Worm (Caenorhabditis elegans) whole organism, L4/young adult: ENCODE measurements around the gene gip-1.

Source experiments
- W03F9.2 ChIP-seq: fragments of 150-350 bp; optimal IDR thresholded peaks from 2 replicates; lab custom pipeline; 2014; ENCODE audit warnings: missing biosample characterization, missing genetic modification characterization
- dao-5 ChIP-seq: sonication (generic microtip); optimal IDR thresholded peaks from 2 replicates; lab custom pipeline; 2016; ENCODE audit warnings: missing genotype, missing genetic modification characterization, moderate library complexity, missing compliant biosample characterization
- him-1 ChIP-seq: sonication (generic microtip); optimal IDR thresholded peaks from 2 replicates; lab custom pipeline; 2016; ENCODE audit warnings: missing genotype, missing genetic modification reagents, missing genetic modification characterization, missing compliant biosample characterization

Gene gip-1

ce11 chrIII:2347291-2347690, at the start of gene gip-1:
Gene gip-1 (plus strand): TSS chrIII:2347591.
- TF ChIP-seq him-1 (tag; lab: Kevin White, UChicago) = no peak
- TF ChIP-seq W03F9.2 (tag; lab: Kevin White, UChicago) = no peak
- TF ChIP-seq dao-5 (tag; lab: Kevin White, UChicago) = no peak

- TF ChIP-seq dao-5 (tag; lab: Kevin White, UChicago) = no peak
- TF ChIP-seq him-1 (tag; lab: Kevin White, UChicago) = no peak
- TF ChIP-seq W03F9.2 (tag; lab: Kevin White, UChicago) = no peak
Measured at ce11 chrIII:2304149-2304548, 43.2 kb upstream of the gip-1 start.

- no peak for TF ChIP-seq him-1 (tag; lab: Kevin White, UChicago)
- TF ChIP-seq dao-5 (tag; lab: Kevin White, UChicago) = no peak
- TF ChIP-seq W03F9.2 (tag; lab: Kevin White, UChicago) = no peak
Measured at ce11 chrIII:2304867-2305266, 42.5 kb upstream of the gip-1 start, which contains the start of gene Y54F10BM.9. Gene Y54F10BM.9 (minus strand): TSS chrIII:2304927.

- TF ChIP-seq dao-5 (tag; lab: Kevin White, UChicago) (no peak), W03F9.2 (tag; lab: Kevin White, UChicago) (no peak), him-1 (tag; lab: Kevin White, UChicago) (no peak)
Measured at ce11 chrIII:2308026-2308425, 39.4 kb upstream of the gip-1 start, which contains the start of the genes fbxa-1 and Y54F10BM.20. Gene fbxa-1 (minus strand): TSS chrIII:2308126. Gene Y54F10BM.20 (plus strand): TSS chrIII:2308256.

- TF ChIP-seq W03F9.2 (tag; lab: Kevin White, UChicago) (no peak), dao-5 (tag; lab: Kevin White, UChicago) (no peak), him-1 (tag; lab: Kevin White, UChicago) (no peak)
Measured at ce11 chrIII:2310996-2311395, 36.4 kb upstream of the gip-1 start.

- TF ChIP-seq W03F9.2 (tag; lab: Kevin White, UChicago) (no peak), him-1 (tag; lab: Kevin White, UChicago) (no peak), dao-5 (tag; lab: Kevin White, UChicago) (no peak)
Measured at ce11 chrIII:2313985-2314494, 33.4 kb upstream of the gip-1 start, which contains the start of the genes fbxa-66 and iffb-1. Gene fbxa-66 (minus strand): TSS chrIII:2314035. Gene iffb-1 (plus strand): TSS chrIII:2314436.

- TF ChIP-seq W03F9.2 (tag; lab: Kevin White, UChicago) = no peak
- TF ChIP-seq dao-5 (tag; lab: Kevin White, UChicago) = no peak
- TF ChIP-seq him-1 (tag; lab: Kevin White, UChicago) = no peak
Measured at ce11 chrIII:2314678-2315077, 32.7 kb upstream of the gip-1 start.

- TF ChIP-seq W03F9.2 (tag; lab: Kevin White, UChicago) (no peak), dao-5 (tag; lab: Kevin White, UChicago) (no peak), him-1 (tag; lab: Kevin White, UChicago) (no peak)
Measured at ce11 chrIII:2316439-2316838, 31.0 kb upstream of the gip-1 start.

ce11 chrIII:2324703-2325102, 22.7 kb upstream of the gip-1 start:
- no peak for TF ChIP-seq W03F9.2 (tag; lab: Kevin White, UChicago)
- no peak for TF ChIP-seq dao-5 (tag; lab: Kevin White, UChicago)

- no peak for TF ChIP-seq W03F9.2 (tag; lab: Kevin White, UChicago)
- no peak for TF ChIP-seq dao-5 (tag; lab: Kevin White, UChicago)
- TF ChIP-seq him-1 (tag; lab: Kevin White, UChicago) = no peak
Measured at ce11 chrIII:2328612-2329011, 18.8 kb upstream of the gip-1 start.

ce11 chrIII:2329336-2329735, 18.1 kb upstream of the gip-1 start, which contains the start of gene Y54F10BM.12:
Gene Y54F10BM.12 (minus strand): TSS chrIII:2329679.
- no peak for TF ChIP-seq dao-5 (tag; lab: Kevin White, UChicago)
- TF ChIP-seq W03F9.2 (tag; lab: Kevin White, UChicago) = no peak
- TF ChIP-seq him-1 (tag; lab: Kevin White, UChicago) = no peak

- TF ChIP-seq him-1 (tag; lab: Kevin White, UChicago) = no peak
- TF ChIP-seq W03F9.2 (tag; lab: Kevin White, UChicago) = no peak
- TF ChIP-seq dao-5 (tag; lab: Kevin White, UChicago) = no peak
Measured at ce11 chrIII:2330389-2330788, 17.0 kb upstream of the gip-1 start.

ce11 chrIII:2331033-2331625, 16.3 kb upstream of the gip-1 start, which contains the start of the genes Y54F10BM.13 and ppm-1.D:
Gene Y54F10BM.13 (minus strand): TSS chrIII:2331083.
Gene ppm-1.D (plus strand): TSS chrIII:2331572.
- TF ChIP-seq him-1 (tag; lab: Kevin White, UChicago) (no peak), dao-5 (tag; lab: Kevin White, UChicago) (no peak), W03F9.2 (tag; lab: Kevin White, UChicago) (no peak)
